Fruit fly (Drosophila melanogaster): ENCODE data around the gene Osi8.

DNA sequence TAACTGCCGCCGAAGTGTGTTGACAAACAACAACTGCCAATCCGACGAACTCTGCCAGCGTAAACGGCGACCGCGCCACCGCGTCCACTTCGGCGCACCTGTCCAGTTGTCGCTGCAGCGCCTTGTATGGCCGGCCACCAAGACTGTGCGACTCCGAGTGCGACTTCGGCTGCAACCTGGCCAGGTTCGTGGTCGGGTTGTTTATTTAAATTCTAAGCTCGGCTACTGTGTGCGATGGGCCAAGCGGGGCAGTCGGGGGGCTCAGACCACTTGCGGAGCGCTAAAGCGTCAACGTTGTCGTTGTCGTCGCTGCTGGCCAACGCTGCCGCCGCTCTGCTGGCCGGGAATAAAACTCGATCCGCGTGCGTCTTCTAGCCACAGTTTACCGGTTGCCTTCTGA, 4.9 kb downstream of the Osi8 start, which contains the start of gene Osi9:
- no peak for TF ChIP-seq usp (GFP tag; optimal IDR thresholded peaks at IDR 0.05)
- TF ChIP-seq psq (optimal IDR thresholded peaks at IDR 0.05), result no peak

Data from whole organism.